Fruit fly (Drosophila melanogaster) whole organism, embryonic: ENCODE results near the gene Sse.

Source experiments
- Blimp-1 ChIP-seq: fragments of 200-800 bp; sonication (Bioruptor generic); optimal IDR thresholded peaks from 3 replicates; lab custom pipeline; 2018; ENCODE audit warnings: missing biosample characterization, missing genetic modification characterization, mild to moderate bottlenecking, moderate library complexity, missing genetic modification reagents
- CG10959 ChIP-seq: fragments of 200-800 bp; sonication (Bioruptor generic); IDR thresholded peaks from 2 replicates; pipeline ENCODE4 v1.3.6; 2022; ENCODE audit warnings: missing biosample characterization, missing genetic modification characterization
- CG10979 ChIP-seq: fragments of 200-800 bp; sonication (Bioruptor generic); optimal IDR thresholded peaks from 2 replicates; lab custom pipeline; 2018; ENCODE audit warnings: missing biosample characterization, mild to moderate bottlenecking, missing genetic modification characterization, moderate library complexity
- CG13296 ChIP-seq: fragments of 200-800 bp; sonication (Bioruptor generic); optimal IDR thresholded peaks from 3 replicates; lab custom pipeline; 2018; ENCODE audit warnings: missing biosample characterization, mild to moderate bottlenecking, missing genetic modification characterization
- CG14441 ChIP-seq: fragments of 200-800 bp; sonication (Bioruptor generic); IDR thresholded peaks from 2 replicates; pipeline ENCODE4 v1.3.6; 2022; ENCODE audit warnings: missing biosample characterization, missing genetic modification characterization
- CG15479 ChIP-seq: fragments of 200-800 bp; sonication (Bioruptor generic); optimal IDR thresholded peaks from 3 replicates; lab custom pipeline; 2019; ENCODE audit warnings: missing biosample characterization, mild to moderate bottlenecking, missing genetic modification characterization, moderate library complexity
- CG17829 ChIP-seq: fragments of 200-800 bp; optimal IDR thresholded peaks from 2 replicates; lab custom pipeline; 2019; ENCODE audit warnings: missing biosample characterization, mild to moderate bottlenecking, missing genetic modification characterization, moderate library complexity
- CG18262 ChIP-seq: fragments of 200-800 bp; optimal IDR thresholded peaks from 3 replicates; lab custom pipeline; 2019; ENCODE audit warnings: missing biosample characterization, mild to moderate bottlenecking, missing genetic modification characterization, moderate library complexity
- CG18599 ChIP-seq: fragments of 200-800 bp; sonication (Bioruptor generic); optimal IDR thresholded peaks from 3 replicates; lab custom pipeline; 2017; ENCODE audit warnings: missing biosample characterization, missing genetic modification characterization, mild to moderate bottlenecking, moderate library complexity, missing genetic modification reagents
- CG2116 ChIP-seq: fragments of 200-800 bp; sonication (Bioruptor generic); optimal IDR thresholded peaks from 3 replicates; lab custom pipeline; 2018; ENCODE audit warnings: missing biosample characterization, mild to moderate bottlenecking, missing genetic modification characterization
- CG2199 ChIP-seq: fragments of 200-800 bp; sonication (Bioruptor generic); IDR thresholded peaks from 3 replicates; pipeline ENCODE4 v1.3.6; 2022; ENCODE audit warnings: missing biosample characterization, missing genetic modification characterization
- CG3065 ChIP-seq: fragments of 200-800 bp; sonication (Bioruptor generic); optimal IDR thresholded peaks from 2 replicates; lab custom pipeline; 2016; ENCODE audit warnings: missing biosample characterization, missing genetic modification characterization
- CG3163 ChIP-seq: fragments of 200-800 bp; sonication (Bioruptor generic); optimal IDR thresholded peaks from 3 replicates; lab custom pipeline; 2016; ENCODE audit warnings: missing biosample characterization, missing genetic modification characterization
- CG4854 ChIP-seq: fragments of 200-800 bp; sonication (Bioruptor generic); optimal IDR thresholded peaks from 2 replicates; lab custom pipeline; 2016; ENCODE audit warnings: missing biosample characterization, missing genetic modification characterization, inconsistent platforms
- CG6175 ChIP-seq: fragments of 200-800 bp; sonication (Bioruptor generic); IDR thresholded peaks from 3 replicates; pipeline ENCODE4 v1.3.6; 2022; ENCODE audit warnings: missing biosample characterization, missing genetic modification characterization
- CG8290 ChIP-seq, 3 experiments: fragments of 200-800 bp; sonication (Bioruptor generic); optimal IDR thresholded peaks; 2 replicates each; lab custom pipeline; 2016 to 2019; ENCODE audit warnings: missing biosample characterization in 3 of 3, missing genetic modification characterization in 3 of 3, mild to moderate bottlenecking in 2 of 3, moderate library complexity in 1 of 3
- CG8944 ChIP-seq: fragments of 200-800 bp; sonication (Bioruptor generic); optimal IDR thresholded peaks from 3 replicates; lab custom pipeline; 2016; ENCODE audit warnings: missing biosample characterization, missing genetic modification characterization
- Dip3 ChIP-seq: fragments of 200-800 bp; sonication (Bioruptor generic); optimal IDR thresholded peaks from 3 replicates; lab custom pipeline; 2016; ENCODE audit warnings: missing biosample characterization, missing genetic modification characterization
- Dll ChIP-seq: fragments of 200-800 bp; sonication (Bioruptor generic); IDR thresholded peaks from 4 replicates; pipeline ENCODE4 v1.3.6; 2022; ENCODE audit warnings: missing biosample characterization, missing genetic modification characterization; ENCODE audit not compliant: partially characterized antibody
- Drgx ChIP-seq: fragments of 200-800 bp; sonication (Bioruptor generic); IDR thresholded peaks from 2 replicates; pipeline ENCODE4 v1.3.6; 2022; ENCODE audit warnings: missing biosample characterization, missing genetic modification characterization
- Ets65A ChIP-seq: fragments of 200-800 bp; sonication (Bioruptor generic); peaks from one replicate; lab custom pipeline; 2016; ENCODE audit warnings: missing biosample characterization, missing genetic modification characterization
- HLH54F ChIP-seq: fragments of 200-800 bp; sonication (Bioruptor generic); optimal IDR thresholded peaks from 3 replicates; lab custom pipeline; 2016; ENCODE audit warnings: missing biosample characterization, missing genetic modification characterization
- Nf-YA ChIP-seq: fragments of 200-800 bp; sonication (Bioruptor generic); IDR thresholded peaks from 2 replicates; pipeline ENCODE4 v1.3.6; 2022; ENCODE audit warnings: missing biosample characterization, missing genetic modification characterization
- Poxn ChIP-seq: fragments of 200-800 bp; sonication (Bioruptor generic); IDR thresholded peaks from 2 replicates; pipeline ENCODE4 v1.3.6; 2022; ENCODE audit warnings: missing biosample characterization, missing genetic modification characterization
- Sox100B ChIP-seq: fragments of 200-800 bp; sonication (Bioruptor generic); optimal IDR thresholded peaks from 3 replicates; lab custom pipeline; 2018; ENCODE audit warnings: missing biosample characterization, mild to moderate bottlenecking, missing genetic modification characterization
- Spps ChIP-seq: fragments of 200-800 bp; sonication (Bioruptor generic); optimal IDR thresholded peaks from 2 replicates; lab custom pipeline; 2018; ENCODE audit warnings: missing biosample characterization, mild to moderate bottlenecking, missing genetic modification characterization
- Xrp1 ChIP-seq: fragments of 200-800 bp; sonication (Bioruptor generic); IDR thresholded peaks from 2 replicates; pipeline ENCODE4 v1.3.6; 2022; ENCODE audit warnings: missing biosample characterization, missing genetic modification characterization
- bbx ChIP-seq: fragments of 200-800 bp; sonication (Bioruptor generic); IDR thresholded peaks from 2 replicates; pipeline ENCODE4 v1.3.6; 2022; ENCODE audit warnings: missing biosample characterization, missing genetic modification characterization; ENCODE audit not compliant: partially characterized antibody
- bcd ChIP-seq: fragments of 200-800 bp; sonication (Bioruptor generic); optimal IDR thresholded peaks from 2 replicates; lab custom pipeline; 2017; ENCODE audit warnings: missing biosample characterization, mild to moderate bottlenecking, missing genetic modification characterization
- btn ChIP-seq: fragments of 200-800 bp; sonication (Bioruptor generic); optimal IDR thresholded peaks from 2 replicates; lab custom pipeline; 2016; ENCODE audit warnings: missing biosample characterization, missing genetic modification characterization
- cg ChIP-seq: fragments of 200-800 bp; sonication (Bioruptor generic); optimal IDR thresholded peaks from 3 replicates; lab custom pipeline; 2019; ENCODE audit warnings: missing biosample characterization, mild to moderate bottlenecking, missing genetic modification characterization, moderate library complexity
- chinmo ChIP-seq: fragments of 200-800 bp; sonication (Bioruptor generic); IDR thresholded peaks from 4 replicates; pipeline ENCODE4 v1.3.6; 2022; ENCODE audit warnings: missing biosample characterization, missing genetic modification characterization; ENCODE audit not compliant: partially characterized antibody
- crc ChIP-seq: fragments of 200-800 bp; sonication (Bioruptor generic); optimal IDR thresholded peaks from 2 replicates; lab custom pipeline; 2016; ENCODE audit warnings: missing biosample characterization, missing genetic modification characterization
- dimm ChIP-seq: fragments of 200-800 bp; sonication (Bioruptor generic); IDR thresholded peaks from 2 replicates; pipeline ENCODE4 v1.3.6; 2022; ENCODE audit warnings: missing biosample characterization, missing genetic modification characterization
- emc ChIP-seq: fragments of 200-800 bp; sonication (Bioruptor generic); optimal IDR thresholded peaks from 2 replicates; lab custom pipeline; 2016; ENCODE audit warnings: missing biosample characterization, missing genetic modification characterization
- eve ChIP-seq, 2 experiments: fragments of >200 bp; optimal IDR thresholded peaks; 2 replicates each; lab custom pipeline; 2017; ENCODE audit warnings: missing biosample characterization in 2 of 2, missing genetic modification characterization in 2 of 2
- fd96Cb ChIP-seq: fragments of 200-800 bp; sonication (Bioruptor generic); optimal IDR thresholded peaks from 2 replicates; lab custom pipeline; 2018; ENCODE audit warnings: missing biosample characterization, mild to moderate bottlenecking, missing genetic modification characterization, moderate library complexity
- grau ChIP-seq: fragments of 200-800 bp; optimal IDR thresholded peaks from 3 replicates; lab custom pipeline; 2019; ENCODE audit warnings: missing biosample characterization, mild to moderate bottlenecking, missing genetic modification characterization, moderate library complexity
- lbe ChIP-seq: fragments of 200-800 bp; sonication (Bioruptor generic); optimal IDR thresholded peaks from 2 replicates; lab custom pipeline; 2016; ENCODE audit warnings: missing biosample characterization, mild to moderate bottlenecking, missing genetic modification characterization
- pros ChIP-seq: fragments of 200-800 bp; sonication (Bioruptor generic); optimal IDR thresholded peaks from 3 replicates; lab custom pipeline; 2019; ENCODE audit warnings: missing biosample characterization, mild to moderate bottlenecking, missing genetic modification characterization, moderate library complexity
- schlank ChIP-seq: fragments of 200-800 bp; sonication (Bioruptor generic); optimal IDR thresholded peaks from 2 replicates; lab custom pipeline; 2018; ENCODE audit warnings: missing biosample characterization, mild to moderate bottlenecking, missing genetic modification characterization
- sens ChIP-seq: fragments of 200-800 bp; sonication (Bioruptor generic); peaks from one replicate; lab custom pipeline; 2016; ENCODE audit warnings: missing biosample characterization, missing genetic modification characterization
- stwl ChIP-seq: fragments of 200-800 bp; sonication (Bioruptor generic); optimal IDR thresholded peaks from 3 replicates; lab custom pipeline; 2018; ENCODE audit warnings: missing biosample characterization, mild to moderate bottlenecking, missing genetic modification characterization, moderate library complexity
- tll ChIP-seq, 2 experiments: fragments of 200-800 bp in 1 of 2; fragments of >200 bp in 1 of 2; sonication (Bioruptor generic) in 1 of 2; optimal IDR thresholded peaks; 2 replicates each; lab custom pipeline; 2017 to 2019; ENCODE audit warnings: missing biosample characterization in 2 of 2, missing genetic modification characterization in 2 of 2, mild to moderate bottlenecking in 1 of 2, moderate library complexity in 1 of 2
- toy ChIP-seq: fragments of 200-800 bp; sonication (Bioruptor generic); IDR thresholded peaks from 2 replicates; pipeline ENCODE4 v1.3.6; 2022; ENCODE audit warnings: missing biosample characterization, missing genetic modification characterization
- wdn ChIP-seq: fragments of 200-800 bp; sonication (Bioruptor generic); IDR thresholded peaks from 2 replicates; pipeline ENCODE4 v1.3.6; 2022; ENCODE audit warnings: missing biosample characterization, missing genetic modification characterization

The Sse gene

DNA sequence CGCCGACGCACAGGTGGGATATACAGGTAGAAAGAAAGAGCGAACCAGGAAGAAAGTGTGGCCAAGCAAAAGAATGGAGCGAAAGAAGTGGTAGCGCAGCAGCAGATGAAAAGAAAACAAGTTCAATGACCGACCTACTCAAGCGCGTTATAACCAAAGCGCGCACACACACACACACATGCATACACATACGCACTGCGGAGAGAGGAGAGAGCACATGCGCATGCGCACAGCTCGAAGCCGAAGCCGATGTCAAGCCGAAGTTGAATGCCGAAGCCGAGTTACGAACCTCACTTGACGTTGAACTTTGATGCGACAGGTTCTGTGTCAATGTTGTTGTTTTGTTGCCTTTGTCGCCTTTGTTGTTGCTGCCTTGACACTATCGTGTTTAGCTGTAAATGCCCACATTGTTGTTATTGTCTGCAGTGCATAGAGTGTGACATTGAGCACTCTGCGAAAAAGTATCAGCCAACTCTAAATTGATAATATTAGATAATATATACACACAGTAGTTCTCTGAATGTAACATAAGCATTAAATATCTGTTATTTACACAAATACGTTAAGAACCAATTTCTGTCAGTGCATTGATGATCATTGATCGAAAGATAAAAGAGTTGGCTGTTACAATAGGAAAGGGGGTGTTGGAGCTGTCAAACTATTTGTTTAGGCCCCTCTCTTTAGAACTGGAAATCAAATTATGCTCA lies 27.7 kb downstream of the Sse start (continued):
- peak in 1 of 2 experiments; percentile 49 for TF ChIP-seq tll (GFP tag; optimal IDR thresholded peaks at IDR 0.05; lab: Kevin White, UChicago)
- TF ChIP-seq HLH54F (GFP tag; lab: Kevin White, UChicago), result no peak
- peak; percentile 94 for TF ChIP-seq CG3163 (GFP tag; lab: Kevin White, UChicago)
- TF ChIP-seq stwl (tag; lab: Kevin White, UChicago), result peak; percentile 82
- 0 out of 2 replicates have a peak, but pooled peaks have one; percentile 41 for TF ChIP-seq bbx
- peak; percentile 4 for TF ChIP-seq CG17829 (tag; lab: Kevin White, UChicago)
- TF ChIP-seq cg (GFP tag; lab: Kevin White, UChicago), result peak; percentile 81
- TF ChIP-seq chinmo (GFP tag; lab: Robert Waterston, UW), result peak; percentile 92; the same call in 3 of the 4 replicates
- no peak for TF ChIP-seq grau (tag; lab: Kevin White, UChicago)
- TF ChIP-seq fd96Cb (tag; lab: Kevin White, UChicago), result no peak
- peak in 1 of 2 experiments; percentile 37 for TF ChIP-seq eve (GFP tag; optimal IDR thresholded peaks at IDR 0.05; lab: Kevin White, UChicago)
- TF ChIP-seq crc (GFP tag; lab: Kevin White, UChicago), result no peak
- TF ChIP-seq bcd (GFP tag; lab: Kevin White, UChicago), result no peak
- TF ChIP-seq schlank (tag; lab: Kevin White, UChicago), result no peak
- TF ChIP-seq Dll (GFP tag; lab: Robert Waterston, UW), result peak; percentile 32; the same call in 1 of the 4 replicates
- TF ChIP-seq pros, result peak; percentile 52
- TF ChIP-seq Nf-YA (GFP tag; lab: Robert Waterston, UW), result no peak
- no peak for TF ChIP-seq CG8290 (GFP tag; optimal IDR thresholded peaks at IDR 0.05; lab: Kevin White, UChicago)
- TF ChIP-seq CG8290 (tag; optimal IDR thresholded peaks at IDR 0.05; lab: Kevin White, UChicago), result peak in 1 of 2 experiments; percentile 7
- no peak for TF ChIP-seq Poxn (GFP tag; lab: Robert Waterston, UW)
- no peak for TF ChIP-seq CG13296 (GFP tag; lab: Kevin White, UChicago)
- TF ChIP-seq Blimp-1 (GFP tag; lab: Kevin White, UChicago), result peak; percentile 58
- TF ChIP-seq Dip3 (GFP tag; lab: Kevin White, UChicago), result no peak
- peak; percentile 56 for TF ChIP-seq CG15479 (GFP tag; lab: Kevin White, UChicago)
- no peak for TF ChIP-seq dimm
- no peak for TF ChIP-seq CG2116 (GFP tag; lab: Kevin White, UChicago)
- no peak for TF ChIP-seq CG6175 (GFP tag; lab: Robert Waterston, UW)
- TF ChIP-seq btn (GFP tag; lab: Kevin White, UChicago), result no peak
- TF ChIP-seq toy (GFP tag; lab: Robert Waterston, UW), result no peak
- TF ChIP-seq CG2199 (GFP tag; lab: Robert Waterston, UW), result no peak

DNA sequence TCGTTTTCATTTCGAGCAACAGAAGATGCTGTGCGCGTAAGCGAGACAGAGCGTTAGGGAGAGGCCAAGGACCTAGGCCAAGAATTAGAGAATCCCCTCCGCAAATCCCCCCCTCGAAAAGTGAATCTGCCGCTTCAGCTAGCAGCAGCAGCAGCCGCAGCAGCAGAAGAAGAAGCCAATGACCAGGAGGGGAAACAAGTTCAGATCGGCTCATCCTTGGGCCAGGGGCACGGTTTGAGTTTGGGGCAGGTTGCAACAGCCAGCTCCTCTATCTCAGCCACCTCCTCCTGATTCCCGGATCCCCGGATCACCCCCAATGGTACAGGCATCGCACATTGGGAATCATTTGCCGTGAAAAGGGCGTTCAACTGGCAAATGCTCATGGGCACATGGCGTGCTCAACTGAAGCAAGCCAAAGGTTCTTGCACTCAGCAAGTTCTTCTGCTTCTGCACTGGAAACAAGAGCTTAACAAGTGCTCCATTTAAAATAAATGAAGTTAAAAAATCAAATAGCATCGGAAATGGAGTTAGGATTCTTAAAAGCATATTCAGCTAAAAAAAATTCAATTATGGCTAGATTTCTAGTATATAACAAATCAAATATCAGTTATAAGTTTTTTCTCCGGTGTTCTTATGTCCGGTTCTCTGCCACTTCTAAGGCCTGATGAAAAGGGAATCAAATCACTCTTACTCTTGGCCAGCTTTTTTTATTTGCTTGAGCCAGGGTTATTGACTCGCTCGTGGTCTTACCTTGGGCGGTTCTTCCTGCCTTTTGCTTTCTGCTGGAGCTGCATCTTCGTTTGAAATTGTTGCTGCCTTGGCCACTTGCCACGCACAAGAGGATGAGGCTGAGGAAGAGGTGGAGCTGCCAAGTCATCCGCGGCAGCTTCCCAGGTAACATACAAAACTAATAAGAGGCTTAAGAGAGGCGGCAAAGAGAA lies 28.5 kb downstream of the Sse start:
- TF ChIP-seq CG8944 (GFP tag; lab: Kevin White, UChicago) (no peak), Spps (tag; lab: Kevin White, UChicago) (peak; percentile 21), Ets65A (GFP tag; lab: Kevin White, UChicago) (peak; percentile 86), Xrp1 (GFP tag; lab: Robert Waterston, UW) (peak; percentile 56), CG18262 (tag; lab: Kevin White, UChicago) (peak; percentile 34), sens (GFP tag; lab: Kevin White, UChicago) (peak; percentile 88), CG10959 (GFP tag; lab: Robert Waterston, UW) (peak; percentile 41; the same call in 1 of the 2 replicates), CG10979 (tag; lab: Kevin White, UChicago) (peak; percentile 57), Sox100B (GFP tag; lab: Kevin White, UChicago) (no peak), CG18599 (GFP tag; lab: Kevin White, UChicago) (no peak), emc (GFP tag; lab: Kevin White, UChicago) (no peak), lbe (GFP tag; lab: Kevin White, UChicago) (peak; percentile 85), CG4854 (GFP tag; lab: Kevin White, UChicago) (no peak), wdn (GFP tag; lab: Robert Waterston, UW) (no peak), Drgx (GFP tag; lab: Robert Waterston, UW) (peak; percentile 51), Blimp-1 (GFP tag; lab: Kevin White, UChicago) (peak; percentile 94), CG14441 (GFP tag; lab: Robert Waterston, UW) (no peak), CG3065 (no peak)
